Worm (Caenorhabditis elegans) whole organism, L2 larva: ENCODE data around the gene nlp-3.

Experiments used
- ZK546.5 ChIP-seq: sonication (generic microtip); optimal IDR thresholded peaks from 2 replicates; lab custom pipeline; 2017; ENCODE audit warnings: missing biosample characterization, missing genetic modification characterization
- blmp-1 ChIP-seq: sonication (generic microtip); optimal IDR thresholded peaks from 2 replicates; lab custom pipeline; 2017; ENCODE audit warnings: missing genetic modification characterization, mild to moderate bottlenecking, missing compliant biosample characterization, antibody characterized with exemption, moderate library complexity; ENCODE audit not compliant: insufficient read depth
- egl-27 ChIP-seq: sonication (generic microtip); optimal IDR thresholded peaks from 3 replicates; lab custom pipeline; 2017; ENCODE audit warnings: missing biosample characterization, missing genetic modification reagents, missing genetic modification characterization
- elt-3 ChIP-seq: sonication (generic microtip); optimal IDR thresholded peaks from 2 replicates; lab custom pipeline; 2017; ENCODE audit warnings: missing biosample characterization, missing genetic modification characterization
- lin-13 ChIP-seq: fragments of 150-350 bp; optimal IDR thresholded peaks from 2 replicates; lab custom pipeline; 2014; ENCODE audit warnings: missing biosample characterization, missing genetic modification reagents, missing genetic modification characterization
- nhr-11 ChIP-seq: fragments of 150-350 bp; optimal IDR thresholded peaks from 2 replicates; lab custom pipeline; 2014; ENCODE audit warnings: missing biosample characterization, missing genetic modification characterization
- nhr-12 ChIP-seq: fragments of 150-350 bp; optimal IDR thresholded peaks from 2 replicates; lab custom pipeline; 2014; ENCODE audit warnings: missing biosample characterization, missing genetic modification characterization
- nhr-21 ChIP-seq: fragments of 150-350 bp; optimal IDR thresholded peaks from 2 replicates; lab custom pipeline; 2014; ENCODE audit warnings: missing biosample characterization, missing genetic modification characterization
- nhr-6 ChIP-seq: fragments of 150-350 bp; optimal IDR thresholded peaks from 2 replicates; lab custom pipeline; 2014; ENCODE audit warnings: missing biosample characterization, missing genetic modification characterization
- nhr-77 ChIP-seq: fragments of 150-350 bp; optimal IDR thresholded peaks from 2 replicates; lab custom pipeline; 2014; ENCODE audit warnings: missing biosample characterization, missing genetic modification characterization
- unc-55 ChIP-seq: fragments of 150-350 bp; sonication (generic microtip); optimal IDR thresholded peaks from 3 replicates; lab custom pipeline; 2014; ENCODE audit warnings: missing biosample characterization, missing genetic modification reagents, missing genetic modification characterization
- unc-62 ChIP-seq: fragments of 150-350 bp; optimal IDR thresholded peaks from 2 replicates; lab custom pipeline; 2014; ENCODE audit warnings: missing biosample characterization, missing genetic modification reagents, missing genetic modification characterization

- TF ChIP-seq elt-3 (tag; lab: Kevin White, UChicago), result no peak
- no peak for TF ChIP-seq unc-62 (GFP tag; lab: Kevin White, UChicago)
- TF ChIP-seq nhr-12 (tag; lab: Kevin White, UChicago), result no peak
- peak; percentile 34 for TF ChIP-seq nhr-6 (tag; lab: Kevin White, UChicago)
- TF ChIP-seq egl-27, result no peak
- no peak for TF ChIP-seq nhr-11
- no peak for TF ChIP-seq lin-13 (GFP tag; lab: Kevin White, UChicago)
- TF ChIP-seq blmp-1, result peak; percentile 1
- no peak for TF ChIP-seq nhr-77
- TF ChIP-seq unc-55 (GFP tag; lab: Kevin White, UChicago), result no peak
- TF ChIP-seq ZK546.5 (tag; lab: Kevin White, UChicago), result no peak
- TF ChIP-seq nhr-21 (tag; lab: Kevin White, UChicago), result peak; percentile 66
Measured at ce11 chrX:13169133-13169532, 9.1 kb downstream of the nlp-3 start.
